Worm (Caenorhabditis elegans) whole organism, young adult: ENCODE results near the gene acr-8.

ENCODE experiments used
- B0035.1 ChIP-seq: sonication (generic microtip); optimal IDR thresholded peaks from 2 replicates; lab custom pipeline; 2016; ENCODE audit warnings: missing genetic modification characterization, mild to moderate bottlenecking, missing compliant biosample characterization, missing genotype, missing genetic modification reagents
- C06A6.2 ChIP-seq: fragments of 200-800 bp; sonication (Bioruptor generic); conservative IDR thresholded peaks from 2 replicates; pipeline ENCODE4 v1.3.6; 2022; ENCODE audit warnings: missing genetic modification characterization, missing compliant biosample characterization
- C17E4.6 ChIP-seq: fragments of 200-800 bp; sonication (Bioruptor generic); IDR thresholded peaks from 2 replicates; pipeline ENCODE4 v1.3.6; 2022; ENCODE audit warnings: missing genetic modification reagents, missing genetic modification characterization, missing compliant biosample characterization
- D2030.7 ChIP-seq: fragments of 200-800 bp; sonication (Bioruptor generic); IDR thresholded peaks from 2 replicates; pipeline ENCODE4 v1.3.6; 2022; ENCODE audit warnings: missing genetic modification reagents, missing genetic modification characterization, missing compliant biosample characterization
- F22D6.2 ChIP-seq: sonication (generic microtip); optimal IDR thresholded peaks from 2 replicates; lab custom pipeline; 2016; ENCODE audit warnings: mild to moderate bottlenecking, missing genetic modification characterization, missing compliant biosample characterization
- F33H1.4 ChIP-seq: fragments of 200-800 bp; sonication (Bioruptor generic); IDR thresholded peaks from 2 replicates; pipeline ENCODE4 v1.3.6; 2022; ENCODE audit warnings: missing genetic modification reagents, missing genetic modification characterization, missing compliant biosample characterization
- K12H6.12 ChIP-seq: fragments of 200-800 bp; sonication (Bioruptor generic); optimal IDR thresholded peaks from 2 replicates; lab custom pipeline; 2018; ENCODE audit warnings: mild to moderate bottlenecking, missing genetic modification characterization, missing compliant biosample characterization
- T07F8.4 ChIP-seq: sonication (generic microtip); optimal IDR thresholded peaks from 2 replicates; lab custom pipeline; 2016; ENCODE audit warnings: mild to moderate bottlenecking, missing genetic modification characterization, moderate library complexity, missing compliant biosample characterization
- Y53F4B.3 ChIP-seq: fragments of 200-800 bp; sonication (Bioruptor generic); IDR thresholded peaks from 2 replicates; pipeline ENCODE4 v1.3.6; 2022; ENCODE audit warnings: missing genetic modification reagents, missing genetic modification characterization, missing compliant biosample characterization
- ZK185.1 ChIP-seq: sonication (generic microtip); optimal IDR thresholded peaks from 2 replicates; lab custom pipeline; 2016; ENCODE audit warnings: mild to moderate bottlenecking, missing genetic modification characterization, missing compliant biosample characterization; ENCODE audit not compliant: poor library complexity, severe bottlenecking
- attf-5 ChIP-seq: fragments of 200-800 bp; sonication (Bioruptor generic); optimal IDR thresholded peaks from 2 replicates; lab custom pipeline; 2018; ENCODE audit warnings: mild to moderate bottlenecking, missing genetic modification characterization, missing compliant biosample characterization
- bed-2 ChIP-seq: fragments of 200-800 bp; sonication (Bioruptor generic); IDR thresholded peaks from 2 replicates; pipeline ENCODE4 v1.3.6; 2022; ENCODE audit warnings: missing genetic modification reagents, missing genetic modification characterization, missing compliant biosample characterization
- ceh-100 ChIP-seq: fragments of 200-800 bp; sonication (Bioruptor generic); IDR thresholded peaks from 2 replicates; pipeline ENCODE4 v1.3.6; 2022; ENCODE audit warnings: missing genetic modification reagents, missing genetic modification characterization, missing compliant biosample characterization
- ceh-27 ChIP-seq: fragments of 200-800 bp; sonication (Bioruptor generic); optimal IDR thresholded peaks from 2 replicates; lab custom pipeline; 2018; ENCODE audit warnings: mild to moderate bottlenecking, missing genetic modification characterization, moderate library complexity, missing compliant biosample characterization
- ceh-79 ChIP-seq: sonication (generic microtip); optimal IDR thresholded peaks from 2 replicates; lab custom pipeline; 2017; ENCODE audit warnings: mild to moderate bottlenecking, missing genetic modification characterization, missing compliant biosample characterization
- egl-18 ChIP-seq: fragments of 200-800 bp; sonication (Bioruptor generic); IDR thresholded peaks from 2 replicates; pipeline ENCODE4 v1.3.6; 2022; ENCODE audit warnings: missing genetic modification reagents, missing genetic modification characterization, missing compliant biosample characterization
- egrh-3 ChIP-seq: fragments of 200-800 bp; sonication (Bioruptor generic); IDR thresholded peaks from 2 replicates; pipeline ENCODE4 v1.3.6; 2022; ENCODE audit warnings: missing genetic modification reagents, missing genetic modification characterization, missing compliant biosample characterization
- him-1 ChIP-seq: sonication (generic microtip); optimal IDR thresholded peaks from 2 replicates; lab custom pipeline; 2016; ENCODE audit warnings: missing genotype, missing genetic modification reagents, missing genetic modification characterization, missing compliant biosample characterization
- hmg-1.2 ChIP-seq: fragments of 200-800 bp; sonication (Bioruptor generic); IDR thresholded peaks from 2 replicates; pipeline ENCODE4 v1.3.6; 2022; ENCODE audit warnings: missing genetic modification reagents, missing genetic modification characterization, missing compliant biosample characterization
- hmg-20 ChIP-seq: fragments of 200-800 bp; sonication (Bioruptor generic); IDR thresholded peaks from 2 replicates; pipeline ENCODE4 v1.3.6; 2022; ENCODE audit warnings: missing genetic modification reagents, missing genetic modification characterization, missing compliant biosample characterization
- lag-1 ChIP-seq: fragments of 200-800 bp; sonication (Bioruptor generic); IDR thresholded peaks from 2 replicates; pipeline ENCODE4 v1.3.6; 2022; ENCODE audit warnings: missing genetic modification reagents, missing genetic modification characterization, missing compliant biosample characterization
- lin-54 ChIP-seq: fragments of 200-800 bp; sonication (Bioruptor generic); optimal IDR thresholded peaks from 2 replicates; lab custom pipeline; 2018; ENCODE audit warnings: mild to moderate bottlenecking, missing genetic modification characterization, missing compliant biosample characterization
- lir-1 ChIP-seq: fragments of 200-800 bp; sonication (Bioruptor generic); conservative IDR thresholded peaks from 2 replicates; pipeline ENCODE4 v1.3.6; 2022; ENCODE audit warnings: missing genetic modification reagents, missing genetic modification characterization, missing compliant biosample characterization
- lsl-1 ChIP-seq: fragments of 200-800 bp; sonication (Bioruptor generic); optimal IDR thresholded peaks from 2 replicates; lab custom pipeline; 2018; ENCODE audit warnings: mild to moderate bottlenecking, missing genetic modification characterization, moderate library complexity, missing compliant biosample characterization
- madf-10 ChIP-seq: sonication (generic microtip); optimal IDR thresholded peaks from 2 replicates; lab custom pipeline; 2016; ENCODE audit warnings: mild to moderate bottlenecking, missing genetic modification characterization, missing compliant biosample characterization
- madf-8 ChIP-seq: fragments of 200-800 bp; sonication (Bioruptor generic); conservative IDR thresholded peaks from 2 replicates; pipeline ENCODE4 v1.3.6; 2022; ENCODE audit warnings: missing genetic modification reagents, missing genetic modification characterization, missing compliant biosample characterization
- mcd-1 ChIP-seq: fragments of 200-800 bp; sonication (Bioruptor generic); IDR thresholded peaks from 2 replicates; pipeline ENCODE4 v1.3.6; 2022; ENCODE audit warnings: missing genetic modification reagents, missing genetic modification characterization, missing compliant biosample characterization
- mel-28 ChIP-seq: sonication (generic microtip); optimal IDR thresholded peaks from 2 replicates; lab custom pipeline; 2016; ENCODE audit warnings: borderline replicate concordance, mild to moderate bottlenecking, missing genetic modification characterization, missing compliant biosample characterization
- nfya-1 ChIP-seq: sonication (generic microtip); optimal IDR thresholded peaks from 2 replicates; lab custom pipeline; 2017; ENCODE audit warnings: antibody characterized with exemption, missing compliant biosample characterization, missing genetic modification characterization, borderline replicate concordance; ENCODE audit not compliant: insufficient read depth
- nhr-27 ChIP-seq: fragments of 200-800 bp; sonication (Bioruptor generic); optimal IDR thresholded peaks from 2 replicates; lab custom pipeline; 2018; ENCODE audit warnings: mild to moderate bottlenecking, missing genetic modification characterization, moderate library complexity, missing compliant biosample characterization
- rcor-1 ChIP-seq: fragments of 200-800 bp; sonication (Bioruptor generic); IDR thresholded peaks from 2 replicates; pipeline ENCODE4 v1.3.6; 2022; ENCODE audit warnings: missing genetic modification reagents, missing genetic modification characterization, missing compliant biosample characterization
- repo-1 ChIP-seq: sonication (generic microtip); optimal IDR thresholded peaks from 2 replicates; lab custom pipeline; 2017; ENCODE audit warnings: mild to moderate bottlenecking, missing genetic modification characterization, missing compliant biosample characterization
- rpc-1 ChIP-seq, 2 experiments: fragments of 150-350 bp in 1 of 2; sonication (generic microtip) in 1 of 2; optimal IDR thresholded peaks; 2 replicates each; lab custom pipeline; 2014 to 2018; ENCODE audit warnings: missing biosample characterization in 1 of 2, missing genetic modification characterization in 1 of 2, missing genetic modification reagents in 1 of 2, missing genotype in 1 of 2
- snpc-1.1 ChIP-seq: sonication (generic microtip); optimal IDR thresholded peaks from 2 replicates; lab custom pipeline; 2017; ENCODE audit warnings: missing genetic modification characterization, mild to moderate bottlenecking, missing compliant biosample characterization, antibody characterized with exemption, moderate library complexity, missing genotype, missing genetic modification reagents; ENCODE audit not compliant: insufficient read depth
- snpc-4 ChIP-seq, 5 experiments: fragments of 150-350 bp in 1 of 5; sonication (generic microtip) in 4 of 5; optimal IDR thresholded peaks; 2 replicates each; lab custom pipeline; 2014 to 2018; ENCODE audit warnings: missing genetic modification characterization in 5 of 5, missing biosample characterization in 3 of 5, antibody characterized with exemption in 2 of 5, mild to moderate bottlenecking in 2 of 5, missing compliant biosample characterization in 2 of 5, missing genotype in 2 of 5, moderate library complexity in 2 of 5, missing genetic modification reagents in 1 of 5
- somi-1 ChIP-seq: fragments of 200-800 bp; sonication (Bioruptor generic); optimal IDR thresholded peaks from 2 replicates; lab custom pipeline; 2018; ENCODE audit warnings: mild to moderate bottlenecking, missing genetic modification characterization, missing compliant biosample characterization
- unc-62 ChIP-seq: fragments of 150-350 bp; optimal IDR thresholded peaks from 2 replicates; lab custom pipeline; 2014; ENCODE audit warnings: missing biosample characterization, missing genetic modification reagents, missing genetic modification characterization
- ztf-26 ChIP-seq: sonication (generic microtip); optimal IDR thresholded peaks from 2 replicates; lab custom pipeline; 2017; ENCODE audit warnings: missing genetic modification characterization, missing compliant biosample characterization
- ztf-6 ChIP-seq: fragments of 200-800 bp; sonication (Bioruptor generic); IDR thresholded peaks from 2 replicates; pipeline ENCODE4 v1.3.6; 2022; ENCODE audit warnings: missing genetic modification reagents, missing genetic modification characterization, missing compliant biosample characterization

acr-8 gene

DNA sequence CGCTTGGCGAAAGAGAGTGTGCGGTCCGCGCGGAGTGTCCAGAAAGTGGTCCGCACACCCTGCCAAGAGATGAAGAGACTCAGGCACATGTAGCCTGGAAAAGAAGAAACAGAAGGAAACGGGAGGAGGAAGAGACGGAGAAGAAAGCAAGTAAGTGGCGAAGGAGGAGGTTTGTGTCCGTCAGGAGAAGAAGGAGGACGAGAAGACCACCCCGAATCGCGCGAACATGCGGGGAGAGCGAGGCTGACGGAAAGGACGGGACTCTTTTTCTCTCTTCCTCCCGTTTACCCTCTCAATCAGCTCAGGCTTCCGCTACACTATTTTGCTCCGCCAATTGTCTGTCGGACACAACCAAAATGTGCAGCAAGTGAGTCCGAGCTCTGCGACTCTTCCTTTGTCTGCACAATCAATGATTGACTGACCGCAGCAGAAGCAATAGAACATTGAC, 23.0 kb downstream of the acr-8 start (continued):
- TF ChIP-seq mel-28 (tag; lab: Kevin White, UChicago) (no peak), attf-5 (GFP tag; lab: Kevin White, UChicago) (peak; percentile 33), Y53F4B.3 (no peak), madf-10 (tag; lab: Kevin White, UChicago) (no peak), ztf-6 (GFP tag; lab: Robert Waterston, UW) (peak; percentile 60; the same call in 1 of the 2 replicates), bed-2 (GFP tag; lab: Robert Waterston, UW) (peak; percentile 50; the same call in 1 of the 2 replicates), ceh-100 (GFP tag; lab: Robert Waterston, UW) (no peak), C17E4.6 (GFP tag; lab: Robert Waterston, UW) (no peak), somi-1 (GFP tag; lab: Kevin White, UChicago) (no peak), lsl-1 (GFP tag; lab: Kevin White, UChicago) (no peak), lir-1 (no peak), F33H1.4 (GFP tag; lab: Robert Waterston, UW) (no peak), egl-18 (0 out of 2 replicates have a peak, but pooled peaks have one; percentile 62), hmg-1.2 (GFP tag; lab: Robert Waterston, UW) (peak; percentile 55), lag-1 (GFP tag; lab: Robert Waterston, UW) (no peak), rpc-1 (optimal IDR thresholded peaks at IDR 0.05; lab: Kevin White, UChicago) (no peak), rpc-1 (tag; optimal IDR thresholded peaks at IDR 0.05; lab: Kevin White, UChicago) (no peak), egrh-3 (GFP tag; lab: Robert Waterston, UW) (peak; percentile 66; the same call in 1 of the 2 replicates)

DNA sequence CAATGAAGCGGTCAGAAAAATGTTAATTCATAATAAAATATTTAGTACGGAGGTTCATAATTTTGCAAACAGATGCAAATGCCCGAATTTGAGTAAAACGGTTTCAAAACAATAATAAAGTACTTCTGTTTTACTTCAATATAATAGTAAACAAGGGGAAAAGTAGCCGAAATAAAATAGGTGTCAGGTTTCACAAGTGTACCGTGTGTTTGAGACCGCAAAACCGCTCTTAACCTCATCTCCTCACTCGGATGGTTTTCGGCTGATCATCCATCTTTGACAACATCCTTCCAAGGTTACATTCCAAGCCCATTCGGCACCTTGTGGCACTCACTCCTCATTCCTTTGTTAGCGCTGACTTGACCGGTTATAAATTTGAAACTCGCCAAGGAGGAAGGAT, 24.9 kb downstream of the acr-8 start:
- TF ChIP-seq madf-10 (tag; lab: Kevin White, UChicago) = no peak

DNA sequence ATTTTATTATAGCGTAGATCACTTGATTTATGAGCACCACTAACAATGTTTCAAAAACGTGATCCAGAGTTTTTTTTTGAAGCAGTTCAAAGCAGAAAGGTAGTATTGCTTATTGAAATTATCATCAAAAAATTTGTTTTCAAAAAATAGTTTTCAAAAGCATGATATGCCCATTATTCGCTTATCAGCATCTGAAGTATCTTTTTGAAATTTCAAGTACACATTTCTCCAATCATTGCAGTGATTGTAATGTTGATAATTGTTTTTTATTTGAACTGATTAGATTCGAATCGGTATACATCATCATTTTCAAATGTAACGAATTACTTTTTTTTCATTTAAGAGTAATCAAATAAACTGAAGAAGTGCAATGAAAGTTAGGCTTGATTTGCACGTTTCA, 28.3 kb downstream of the acr-8 start:
- no peak for TF ChIP-seq rcor-1 (GFP tag; lab: Robert Waterston, UW)

DNA sequence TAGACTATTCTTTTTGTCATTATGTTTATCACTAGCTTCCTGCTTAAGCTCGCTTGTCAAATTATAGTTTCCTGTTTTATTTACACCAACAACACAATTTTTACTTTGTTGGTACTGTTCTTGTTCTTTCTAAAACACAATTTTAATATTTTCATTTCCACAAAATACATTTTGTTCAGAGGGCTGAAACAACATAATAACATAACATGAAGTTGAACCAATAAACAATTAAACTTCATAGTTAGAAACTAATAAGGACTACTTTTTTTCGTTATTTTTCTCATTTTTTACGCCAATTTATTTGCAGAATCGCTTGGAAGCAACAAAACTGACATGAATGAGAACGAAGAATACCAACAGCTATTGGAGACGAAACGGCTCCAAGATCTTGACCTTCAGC, 31.3 kb downstream of the acr-8 start, which contains the start of gene C39B10.3:
Gene C39B10.3 (plus strand): TSS at position 301 of the 400 bp plus-strand sequence.
- TF ChIP-seq lin-54 (GFP tag; lab: Kevin White, UChicago) (no peak), ztf-26 (tag; lab: Kevin White, UChicago) (no peak), K12H6.12 (tag; lab: Kevin White, UChicago) (no peak), snpc-1.1 (tag; lab: Kevin White, UChicago) (no peak), C17E4.6 (GFP tag; lab: Robert Waterston, UW) (no peak), D2030.7 (GFP tag; lab: Robert Waterston, UW) (no peak), Y53F4B.3 (no peak), mcd-1 (GFP tag; lab: Robert Waterston, UW) (no peak), snpc-4 (GFP tag; optimal IDR thresholded peaks at IDR 0.05; lab: Kevin White, UChicago) (no peak), snpc-4 (tag; optimal IDR thresholded peaks at IDR 0.05; lab: Kevin White, UChicago) (no peak), B0035.1 (tag; lab: Kevin White, UChicago) (no peak), repo-1 (tag; lab: Kevin White, UChicago) (no peak), hmg-20 (no peak), attf-5 (GFP tag; lab: Kevin White, UChicago) (no peak)

- no peak for TF ChIP-seq rpc-1 (optimal IDR thresholded peaks at IDR 0.05; lab: Kevin White, UChicago)
- no peak for TF ChIP-seq rpc-1 (tag; optimal IDR thresholded peaks at IDR 0.05; lab: Kevin White, UChicago)
- no peak for TF ChIP-seq ceh-79 (tag; lab: Kevin White, UChicago)
- no peak for TF ChIP-seq ztf-6 (GFP tag; lab: Robert Waterston, UW)
- no peak for TF ChIP-seq T07F8.4 (tag; lab: Kevin White, UChicago)
- TF ChIP-seq ZK185.1 (tag; lab: Kevin White, UChicago) = no peak
- TF ChIP-seq madf-8 = no peak
- TF ChIP-seq F33H1.4 (GFP tag; lab: Robert Waterston, UW) = no peak
- TF ChIP-seq C06A6.2 (GFP tag; lab: Robert Waterston, UW) = no peak
- TF ChIP-seq hmg-1.2 (GFP tag; lab: Robert Waterston, UW) = no peak
- no peak for TF ChIP-seq nhr-27 (tag; lab: Kevin White, UChicago)
- no peak for TF ChIP-seq F22D6.2 (tag; lab: Kevin White, UChicago)
- TF ChIP-seq unc-62 = no peak
- TF ChIP-seq ceh-27 (GFP tag; lab: Kevin White, UChicago) = no peak
- TF ChIP-seq him-1 (tag; lab: Kevin White, UChicago) = no peak
- TF ChIP-seq B0035.1 (tag; lab: Kevin White, UChicago) = no peak
- no peak for TF ChIP-seq nfya-1 (tag; lab: Kevin White, UChicago)
These were observed 32.2 kb downstream of the acr-8 start, which contains the start of gene C39B10.4 for ce11 chrX:10444705-10445104. Gene C39B10.4, plus strand, starts transcription at chrX:10445005.
